Fruit fly (Drosophila melanogaster) whole organism, embryonic: ENCODE data around the gene CG43796.

Source experiments
- CG10366 ChIP-seq: fragments of 200-800 bp; sonication (Bioruptor generic); IDR thresholded peaks from 2 replicates; pipeline ENCODE4 v1.3.6; 2022; ENCODE audit warnings: missing biosample characterization, missing genetic modification characterization
- CG10565 ChIP-seq: fragments of 200-800 bp; sonication (Bioruptor generic); optimal IDR thresholded peaks from 3 replicates; lab custom pipeline; 2016; ENCODE audit warnings: missing biosample characterization, mild to moderate bottlenecking, missing genetic modification characterization
- CG11398 ChIP-seq: fragments of 200-800 bp; sonication (Bioruptor generic); optimal IDR thresholded peaks from 2 replicates; lab custom pipeline; 2016; ENCODE audit warnings: missing biosample characterization, missing genetic modification characterization
- CG11560 ChIP-seq: fragments of 200-800 bp; sonication (Bioruptor generic); IDR thresholded peaks from 3 replicates; pipeline ENCODE4 v1.3.6; 2022; ENCODE audit warnings: missing biosample characterization, missing genetic modification characterization
- CG11723 ChIP-seq: fragments of 200-800 bp; sonication (Bioruptor generic); optimal IDR thresholded peaks from 2 replicates; lab custom pipeline; 2017; ENCODE audit warnings: missing biosample characterization, mild to moderate bottlenecking, missing genetic modification characterization
- CG14441 ChIP-seq: fragments of 200-800 bp; sonication (Bioruptor generic); IDR thresholded peaks from 2 replicates; pipeline ENCODE4 v1.3.6; 2022; ENCODE audit warnings: missing biosample characterization, missing genetic modification characterization
- CG1647 ChIP-seq: fragments of 200-800 bp; sonication (Bioruptor generic); optimal IDR thresholded peaks from 3 replicates; lab custom pipeline; 2016; ENCODE audit warnings: missing biosample characterization, missing genetic modification characterization
- CG17186 ChIP-seq: fragments of 200-800 bp; sonication (Bioruptor generic); optimal IDR thresholded peaks from 3 replicates; lab custom pipeline; 2017; ENCODE audit warnings: missing biosample characterization, missing genetic modification reagents, missing genetic modification characterization
- CG17361 ChIP-seq: fragments of 200-800 bp; sonication (Bioruptor generic); IDR thresholded peaks from 3 replicates; pipeline ENCODE4 v1.3.6; 2022; ENCODE audit warnings: missing biosample characterization, missing genetic modification characterization
- CG17385 ChIP-seq: fragments of 200-800 bp; sonication (Bioruptor generic); optimal IDR thresholded peaks from 3 replicates; lab custom pipeline; 2018; ENCODE audit warnings: missing biosample characterization, mild to moderate bottlenecking, missing genetic modification characterization
- CG17612 ChIP-seq: fragments of 200-800 bp; sonication (Bioruptor generic); IDR thresholded peaks from 2 replicates; pipeline ENCODE4 v1.3.6; 2022; ENCODE audit warnings: missing biosample characterization, missing genetic modification characterization
- CG18599 ChIP-seq: fragments of 200-800 bp; sonication (Bioruptor generic); optimal IDR thresholded peaks from 3 replicates; lab custom pipeline; 2017; ENCODE audit warnings: missing biosample characterization, missing genetic modification characterization, mild to moderate bottlenecking, moderate library complexity, missing genetic modification reagents
- CG2712 ChIP-seq: fragments of 200-800 bp; optimal IDR thresholded peaks from 3 replicates; lab custom pipeline; 2019; ENCODE audit warnings: missing biosample characterization, mild to moderate bottlenecking, missing genetic modification characterization, moderate library complexity
- CG2875 ChIP-seq: fragments of 200-800 bp; sonication (Bioruptor generic); optimal IDR thresholded peaks from 2 replicates; lab custom pipeline; 2017; ENCODE audit warnings: missing biosample characterization, mild to moderate bottlenecking, missing genetic modification characterization, missing genetic modification reagents
- CG31441 ChIP-seq: fragments of 200-800 bp; sonication (Bioruptor generic); IDR thresholded peaks from 2 replicates; pipeline ENCODE4 v1.3.6; 2022; ENCODE audit warnings: missing biosample characterization, missing genetic modification characterization
- CG3847 ChIP-seq: fragments of 200-800 bp; sonication (Bioruptor generic); IDR thresholded peaks from 2 replicates; pipeline ENCODE4 v1.3.6; 2022; ENCODE audit warnings: missing biosample characterization, missing genetic modification characterization
- CG4282 ChIP-seq: fragments of 200-800 bp; sonication (Bioruptor generic); optimal IDR thresholded peaks from 2 replicates; lab custom pipeline; 2016; ENCODE audit warnings: missing biosample characterization, missing genetic modification characterization
- CG4360 ChIP-seq: fragments of 200-800 bp; sonication (Bioruptor generic); IDR thresholded peaks from 2 replicates; pipeline ENCODE4 v1.3.6; 2022; ENCODE audit warnings: missing biosample characterization, missing genetic modification characterization
- CG4617 ChIP-seq: fragments of 200-800 bp; sonication (Bioruptor generic); optimal IDR thresholded peaks from 3 replicates; lab custom pipeline; 2016; ENCODE audit warnings: missing biosample characterization, missing genetic modification characterization, borderline replicate concordance
- CG7745 ChIP-seq: fragments of 200-800 bp; sonication (Bioruptor generic); optimal IDR thresholded peaks from 2 replicates; lab custom pipeline; 2018; ENCODE audit warnings: missing biosample characterization, mild to moderate bottlenecking, missing genetic modification characterization, moderate library complexity
- CG7786 ChIP-seq: fragments of 200-800 bp; sonication (Bioruptor generic); optimal IDR thresholded peaks from 2 replicates; lab custom pipeline; 2016; ENCODE audit warnings: missing biosample characterization, missing genetic modification characterization
- CG7987 ChIP-seq: fragments of 200-800 bp; sonication (Bioruptor generic); optimal IDR thresholded peaks from 2 replicates; lab custom pipeline; 2018; ENCODE audit warnings: missing biosample characterization, mild to moderate bottlenecking, missing genetic modification characterization, moderate library complexity
- CG8281 ChIP-seq: fragments of 200-800 bp; sonication (Bioruptor generic); optimal IDR thresholded peaks from 2 replicates; lab custom pipeline; 2018; ENCODE audit warnings: missing biosample characterization, mild to moderate bottlenecking, missing genetic modification characterization, moderate library complexity
- CG9727 ChIP-seq: fragments of 200-800 bp; sonication (Bioruptor generic); optimal IDR thresholded peaks from 3 replicates; lab custom pipeline; 2017; ENCODE audit warnings: missing biosample characterization, mild to moderate bottlenecking, missing genetic modification characterization
- CG9932 ChIP-seq: fragments of 200-800 bp; sonication (Bioruptor generic); IDR thresholded peaks from 2 replicates; pipeline ENCODE4 v1.3.6; 2022; ENCODE audit warnings: missing biosample characterization, missing genetic modification characterization
- CHES-1-like ChIP-seq: fragments of 200-800 bp; sonication (Bioruptor generic); optimal IDR thresholded peaks from 2 replicates; lab custom pipeline; 2016; ENCODE audit warnings: missing biosample characterization, missing genetic modification characterization
- CrebB ChIP-seq: fragments of 200-800 bp; sonication (Bioruptor generic); optimal IDR thresholded peaks from 3 replicates; lab custom pipeline; 2018; ENCODE audit warnings: missing biosample characterization, mild to moderate bottlenecking, missing genetic modification characterization
- Ets65A ChIP-seq: fragments of 200-800 bp; sonication (Bioruptor generic); peaks from one replicate; lab custom pipeline; 2016; ENCODE audit warnings: missing biosample characterization, missing genetic modification characterization
- Fer3 ChIP-seq: fragments of 200-800 bp; sonication (Bioruptor generic); optimal IDR thresholded peaks from 2 replicates; lab custom pipeline; 2018; ENCODE audit warnings: missing biosample characterization, mild to moderate bottlenecking, missing genetic modification characterization, moderate library complexity
- Hr39 ChIP-seq: fragments of >200 bp; optimal IDR thresholded peaks from 2 replicates; lab custom pipeline; 2017
- Jarid2 ChIP-seq: fragments of 200-800 bp; sonication (Bioruptor generic); optimal IDR thresholded peaks from 3 replicates; lab custom pipeline; 2017; ENCODE audit warnings: mild to moderate bottlenecking, missing biosample characterization, missing genetic modification reagents, missing genetic modification characterization
- Lim3 ChIP-seq: fragments of 200-800 bp; sonication (Bioruptor generic); IDR thresholded peaks from 2 replicates; pipeline ENCODE4 v1.3.6; 2022; ENCODE audit warnings: missing biosample characterization, missing genetic modification characterization
- Oaz ChIP-seq: fragments of 200-800 bp; sonication (Bioruptor generic); IDR thresholded peaks from 2 replicates; pipeline ENCODE4 v1.3.6; 2022; ENCODE audit warnings: missing biosample characterization, missing genetic modification characterization
- Opbp ChIP-seq: fragments of 200-800 bp; sonication (Bioruptor generic); IDR thresholded peaks from 3 replicates; pipeline ENCODE4 v1.3.6; 2022; ENCODE audit warnings: missing biosample characterization, missing genetic modification characterization; ENCODE audit not compliant: partially characterized antibody
- Xbp1 ChIP-seq: fragments of 200-800 bp; sonication (Bioruptor generic); optimal IDR thresholded peaks from 3 replicates; lab custom pipeline; 2016; ENCODE audit warnings: missing biosample characterization, mild to moderate bottlenecking, missing genetic modification characterization
- YL-1 ChIP-seq: fragments of 200-800 bp; sonication (Bioruptor generic); optimal IDR thresholded peaks from 3 replicates; lab custom pipeline; 2017; ENCODE audit warnings: missing biosample characterization, mild to moderate bottlenecking, missing genetic modification characterization
- ab ChIP-seq: fragments of 200-800 bp; sonication (Bioruptor generic); optimal IDR thresholded peaks from 2 replicates; lab custom pipeline; 2016; ENCODE audit warnings: missing biosample characterization, missing genetic modification characterization
- abd-A ChIP-seq: fragments of 200-800 bp; sonication (Bioruptor generic); optimal IDR thresholded peaks from 3 replicates; lab custom pipeline; 2019; ENCODE audit warnings: missing biosample characterization, mild to moderate bottlenecking, missing genetic modification characterization, moderate library complexity
- bbx ChIP-seq: fragments of 200-800 bp; sonication (Bioruptor generic); IDR thresholded peaks from 2 replicates; pipeline ENCODE4 v1.3.6; 2022; ENCODE audit warnings: missing biosample characterization, missing genetic modification characterization; ENCODE audit not compliant: partially characterized antibody
- br ChIP-seq: fragments of >200 bp; optimal IDR thresholded peaks from 2 replicates; lab custom pipeline; 2017
- cas ChIP-seq: fragments of 200-800 bp; sonication (Bioruptor generic); IDR thresholded peaks from 2 replicates; pipeline ENCODE4 v1.3.6; 2022; ENCODE audit warnings: missing biosample characterization, missing genetic modification characterization
- dpn ChIP-seq, 2 experiments: fragments of 200-800 bp; sonication (Bioruptor generic); optimal IDR thresholded peaks; 3 replicates each; lab custom pipeline; 2016; ENCODE audit warnings: missing biosample characterization in 2 of 2, missing genetic modification characterization in 2 of 2
- en ChIP-seq: fragments of 200-800 bp; sonication (Bioruptor generic); optimal IDR thresholded peaks from 2 replicates; lab custom pipeline; 2016; ENCODE audit warnings: missing biosample characterization, missing genetic modification characterization
- insv ChIP-seq, 2 experiments: fragments of 200-800 bp; sonication (Bioruptor generic); optimal IDR thresholded peaks; 3 replicates each; lab custom pipeline; 2016 to 2018; ENCODE audit warnings: missing biosample characterization in 2 of 2, missing genetic modification characterization in 2 of 2
- knrl ChIP-seq: fragments of 200-800 bp; sonication (Bioruptor generic); IDR thresholded peaks from 3 replicates; pipeline ENCODE4 v1.3.6; 2022; ENCODE audit warnings: missing biosample characterization, missing genetic modification characterization; ENCODE audit not compliant: partially characterized antibody
- luna ChIP-seq: fragments of 200-800 bp; sonication (Bioruptor generic); optimal IDR thresholded peaks from 2 replicates; lab custom pipeline; 2016; ENCODE audit warnings: missing biosample characterization, missing genetic modification characterization
- shn ChIP-seq: fragments of 200-800 bp; sonication (Bioruptor generic); optimal IDR thresholded peaks from 3 replicates; lab custom pipeline; 2016; ENCODE audit warnings: missing biosample characterization, missing genetic modification characterization
- stc ChIP-seq: fragments of 200-800 bp; sonication (Bioruptor generic); IDR thresholded peaks from 2 replicates; pipeline ENCODE4 v1.3.6; 2022; ENCODE audit warnings: missing biosample characterization, missing genetic modification characterization
- tgo ChIP-seq: fragments of 200-800 bp; sonication (Bioruptor generic); IDR thresholded peaks from 3 replicates; pipeline ENCODE4 v1.3.6; 2022; ENCODE audit warnings: missing biosample characterization, missing genetic modification characterization
- twi ChIP-seq: fragments of 200-800 bp; optimal IDR thresholded peaks from 2 replicates; lab custom pipeline; 2019; ENCODE audit warnings: missing biosample characterization, mild to moderate bottlenecking, missing genetic modification characterization, moderate library complexity

CG43796 gene

DNA sequence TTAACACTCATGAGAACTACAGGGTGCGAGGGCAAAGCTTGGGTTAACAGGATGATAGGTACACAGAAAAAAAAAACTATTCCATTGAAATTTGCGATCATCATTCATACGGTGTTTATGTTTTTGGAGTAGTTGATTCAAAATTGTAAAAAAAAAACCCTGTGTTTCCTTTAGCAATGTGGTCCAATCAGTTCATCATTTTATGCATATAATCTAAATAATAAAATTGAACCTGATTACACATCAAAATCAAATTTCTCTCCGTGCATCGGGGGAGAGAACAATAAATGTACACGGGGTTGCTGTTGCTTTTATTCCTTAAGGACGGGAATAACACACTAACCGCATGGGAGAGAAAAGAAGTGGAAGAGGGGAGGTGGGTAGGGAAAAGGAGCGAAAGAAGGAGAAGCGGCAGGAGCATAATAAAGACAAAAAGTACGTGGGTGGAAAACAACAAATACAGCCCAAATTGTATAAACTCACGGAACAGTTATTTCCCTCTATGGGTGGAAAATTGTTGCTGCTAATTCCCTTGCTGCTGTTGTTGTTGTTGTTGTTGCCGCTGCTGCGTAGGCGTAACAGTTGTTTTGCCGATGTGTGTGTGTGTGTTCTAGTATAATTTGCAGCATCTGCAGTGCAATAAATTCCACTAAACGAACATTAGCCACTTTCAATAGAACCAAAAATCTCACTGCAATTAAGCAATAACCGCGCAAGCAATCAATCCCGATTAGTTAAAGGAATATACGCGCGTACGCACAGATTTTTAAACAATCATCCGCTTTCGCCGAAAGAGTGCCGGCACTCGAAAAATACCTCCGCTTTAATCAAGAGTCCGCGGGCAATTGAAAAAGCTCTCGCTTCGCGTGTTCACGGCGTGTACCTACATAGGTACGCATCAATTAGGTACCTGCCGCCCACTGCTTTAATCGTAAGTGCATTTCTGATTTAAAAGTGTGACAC lies 18.7 kb upstream of the CG43796 start, which contains the start of gene Agpat2 (continued):
- TF ChIP-seq Xbp1 (GFP tag; lab: Kevin White, UChicago) (peak; percentile 89), CG14441 (GFP tag; lab: Robert Waterston, UW) (peak; percentile 68), knrl (GFP tag; lab: Robert Waterston, UW) (no peak), CG8281 (tag; lab: Kevin White, UChicago) (peak; percentile 56), twi (tag; lab: Kevin White, UChicago) (peak; percentile 51), CG10565 (GFP tag; lab: Kevin White, UChicago) (peak; percentile 42), insv (GFP tag; optimal IDR thresholded peaks at IDR 0.05; lab: Kevin White, UChicago) (no peak), CG2712 (tag; lab: Kevin White, UChicago) (peak; percentile 88), CG11398 (GFP tag; lab: Kevin White, UChicago) (peak; percentile 49), CG7987 (peak; percentile 40), Jarid2 (GFP tag; lab: Kevin White, UChicago) (peak; percentile 74), bbx (no peak), Opbp (peak; percentile 12; the same call in 1 of the 3 replicates), CG4617 (peak; percentile 31), en (GFP tag; lab: Kevin White, UChicago) (peak; percentile 67), Hr39 (lab: Kevin White, UChicago) (no peak), dpn (GFP tag; optimal IDR thresholded peaks at IDR 0.05; lab: Kevin White, UChicago) (peak; percentile 76 to 85), Fer3 (tag; lab: Kevin White, UChicago) (peak; percentile 77), cas (GFP tag; lab: Robert Waterston, UW) (peak; percentile 74), CrebB (tag; lab: Kevin White, UChicago) (peak; percentile 68), br (lab: Kevin White, UChicago) (no peak), tgo (peak; percentile 80), luna (GFP tag; lab: Kevin White, UChicago) (no peak), CG9932 (GFP tag; lab: Robert Waterston, UW) (peak; percentile 69), CG2875 (peak; percentile 56), ab (GFP tag; lab: Kevin White, UChicago) (peak; percentile 31), CG17385 (GFP tag; lab: Kevin White, UChicago) (peak; percentile 79), CG7745 (tag; lab: Kevin White, UChicago) (no peak), CG9727 (GFP tag; lab: Kevin White, UChicago) (peak; percentile 83), CG17361 (GFP tag; lab: Robert Waterston, UW) (peak; percentile 87), CG3847 (GFP tag; lab: Robert Waterston, UW) (peak; percentile 65), CG17612 (GFP tag; lab: Robert Waterston, UW) (no peak; the same call in 1 of the 2 replicates), CG7786 (GFP tag; lab: Kevin White, UChicago) (peak; percentile 80), abd-A (tag; lab: Kevin White, UChicago) (peak; percentile 83), CG1647 (GFP tag; lab: Kevin White, UChicago) (peak; percentile 69), CG31441 (GFP tag; lab: Robert Waterston, UW) (peak; percentile 88), CG4360 (GFP tag; lab: Robert Waterston, UW) (peak; percentile 87), CG11723 (GFP tag; lab: Kevin White, UChicago) (peak; percentile 64)

- no peak for TF ChIP-seq br (lab: Kevin White, UChicago)
- TF ChIP-seq insv (GFP tag; optimal IDR thresholded peaks at IDR 0.05; lab: Kevin White, UChicago) = peak in 1 of 2 experiments; percentile 58
- peak; percentile 32; the same call in 1 of the 2 replicates for TF ChIP-seq Oaz
- TF ChIP-seq CG10366 (GFP tag; lab: Robert Waterston, UW) = peak; percentile 47
- TF ChIP-seq CG11560 = no peak
- TF ChIP-seq shn = peak; percentile 31
- peak; percentile 78 for TF ChIP-seq YL-1 (GFP tag; lab: Kevin White, UChicago)
- TF ChIP-seq stc (GFP tag; lab: Robert Waterston, UW) = peak; percentile 56
- no peak for TF ChIP-seq CG17186 (GFP tag; lab: Kevin White, UChicago)
- TF ChIP-seq Ets65A = peak; percentile 95
- TF ChIP-seq CHES-1-like = peak; percentile 54
- TF ChIP-seq CG4282 = peak; percentile 92
- peak; percentile 30 for TF ChIP-seq CG18599
- no peak for TF ChIP-seq Lim3 (GFP tag; lab: Robert Waterston, UW)
Observed at dm6 chr2L:8464107-8464582, 18.0 kb upstream of the CG43796 start, which contains the start of gene prg. Gene prg (plus strand): TSS chr2L:8464488.
